Fruit fly (Drosophila melanogaster): Measurements from ENCODE around the gene CG1979.

- TF ChIP-seq pad (GFP tag; optimal IDR thresholded peaks at IDR 0.05) = peak; percentile 54
- peak; percentile 46 for TF ChIP-seq CG11617 (GFP tag; optimal IDR thresholded peaks at IDR 0.05)
- TF ChIP-seq cnc (optimal IDR thresholded peaks at IDR 0.05) = no peak
- TF ChIP-seq CG7101 (tag; optimal IDR thresholded peaks at IDR 0.05) = peak; percentile 76
- TF ChIP-seq Hr96 (GFP tag; optimal IDR thresholded peaks at IDR 0.05) = no peak
Observed at dm6 chr3R:7076293-7076981, 22.1 kb downstream of the CG1979 start.

All from whole organism, adult.